Fruit fly (Drosophila melanogaster) whole organism, embryonic: ENCODE results near the gene CG14401.

Experiments
- Adf1 ChIP-seq: fragments of 200-800 bp; sonication (Bioruptor generic); IDR thresholded peaks from 2 replicates; pipeline ENCODE4 v1.3.6; 2022; ENCODE audit warnings: missing biosample characterization, missing genetic modification characterization
- Atf6 ChIP-seq: fragments of 200-800 bp; sonication (Bioruptor generic); IDR thresholded peaks from 2 replicates; pipeline ENCODE4 v1.3.6; 2022; ENCODE audit warnings: missing biosample characterization, missing genetic modification characterization
- BtbVII ChIP-seq: fragments of 200-800 bp; sonication (Bioruptor generic); optimal IDR thresholded peaks from 3 replicates; lab custom pipeline; 2017; ENCODE audit warnings: missing biosample characterization, mild to moderate bottlenecking, missing genetic modification characterization
- CG10209 ChIP-seq: fragments of 200-800 bp; sonication (Bioruptor generic); optimal IDR thresholded peaks from 3 replicates; lab custom pipeline; 2017; ENCODE audit warnings: missing biosample characterization, mild to moderate bottlenecking, missing genetic modification characterization, missing genetic modification reagents
- CG10959 ChIP-seq: fragments of 200-800 bp; sonication (Bioruptor generic); IDR thresholded peaks from 2 replicates; pipeline ENCODE4 v1.3.6; 2022; ENCODE audit warnings: missing biosample characterization, missing genetic modification characterization
- CG11398 ChIP-seq: fragments of 200-800 bp; sonication (Bioruptor generic); optimal IDR thresholded peaks from 2 replicates; lab custom pipeline; 2016; ENCODE audit warnings: missing biosample characterization, missing genetic modification characterization
- CG12155 ChIP-seq: fragments of 200-800 bp; sonication (Bioruptor generic); optimal IDR thresholded peaks from 3 replicates; lab custom pipeline; 2016; ENCODE audit warnings: missing biosample characterization, missing genetic modification characterization
- CG12391 ChIP-seq: fragments of 200-800 bp; sonication (Bioruptor generic); optimal IDR thresholded peaks from 3 replicates; lab custom pipeline; 2018; ENCODE audit warnings: missing biosample characterization, mild to moderate bottlenecking, missing genetic modification characterization, moderate library complexity
- CG14441 ChIP-seq: fragments of 200-800 bp; sonication (Bioruptor generic); IDR thresholded peaks from 2 replicates; pipeline ENCODE4 v1.3.6; 2022; ENCODE audit warnings: missing biosample characterization, missing genetic modification characterization
- CG15011 ChIP-seq: fragments of 200-800 bp; sonication (Bioruptor generic); optimal IDR thresholded peaks from 3 replicates; lab custom pipeline; 2018; ENCODE audit warnings: missing biosample characterization, mild to moderate bottlenecking, missing genetic modification characterization
- CG1647 ChIP-seq: fragments of 200-800 bp; sonication (Bioruptor generic); optimal IDR thresholded peaks from 3 replicates; lab custom pipeline; 2016; ENCODE audit warnings: missing biosample characterization, missing genetic modification characterization
- CG18262 ChIP-seq: fragments of 200-800 bp; optimal IDR thresholded peaks from 3 replicates; lab custom pipeline; 2019; ENCODE audit warnings: missing biosample characterization, mild to moderate bottlenecking, missing genetic modification characterization, moderate library complexity
- CG18476 ChIP-seq: fragments of 200-800 bp; sonication (Bioruptor generic); optimal IDR thresholded peaks from 2 replicates; lab custom pipeline; 2016; ENCODE audit warnings: missing biosample characterization, mild to moderate bottlenecking, missing genetic modification characterization
- CG18599 ChIP-seq: fragments of 200-800 bp; sonication (Bioruptor generic); optimal IDR thresholded peaks from 3 replicates; lab custom pipeline; 2017; ENCODE audit warnings: missing biosample characterization, missing genetic modification characterization, mild to moderate bottlenecking, moderate library complexity, missing genetic modification reagents
- CG31441 ChIP-seq: fragments of 200-800 bp; sonication (Bioruptor generic); IDR thresholded peaks from 2 replicates; pipeline ENCODE4 v1.3.6; 2022; ENCODE audit warnings: missing biosample characterization, missing genetic modification characterization
- CG3838 ChIP-seq: fragments of 200-800 bp; sonication (Bioruptor generic); optimal IDR thresholded peaks from 3 replicates; lab custom pipeline; 2016; ENCODE audit warnings: missing biosample characterization, missing genetic modification characterization
- CG42726 ChIP-seq: fragments of 200-800 bp; sonication (Bioruptor generic); IDR thresholded peaks from 2 replicates; pipeline ENCODE4 v1.3.6; 2022; ENCODE audit warnings: missing biosample characterization, missing genetic modification characterization; ENCODE audit not compliant: partially characterized antibody
- CG43689 ChIP-seq: fragments of 200-800 bp; sonication (Bioruptor generic); IDR thresholded peaks from 2 replicates; pipeline ENCODE4 v1.3.6; 2022; ENCODE audit warnings: missing biosample characterization, missing genetic modification characterization
- CG5953 ChIP-seq: fragments of 200-800 bp; sonication (Bioruptor generic); IDR thresholded peaks from 2 replicates; pipeline ENCODE4 v1.3.6; 2022; ENCODE audit warnings: missing biosample characterization, missing genetic modification characterization
- CG7556 ChIP-seq: fragments of 200-800 bp; sonication (Bioruptor generic); optimal IDR thresholded peaks from 2 replicates; lab custom pipeline; 2017; ENCODE audit warnings: missing biosample characterization, mild to moderate bottlenecking, missing genetic modification characterization
- CG8281 ChIP-seq: fragments of 200-800 bp; sonication (Bioruptor generic); optimal IDR thresholded peaks from 2 replicates; lab custom pipeline; 2018; ENCODE audit warnings: missing biosample characterization, mild to moderate bottlenecking, missing genetic modification characterization, moderate library complexity
- CG8765 ChIP-seq: fragments of 200-800 bp; sonication (Bioruptor generic); IDR thresholded peaks from 2 replicates; pipeline ENCODE4 v1.3.6; 2022; ENCODE audit warnings: missing biosample characterization, missing genetic modification characterization
- CG9797 ChIP-seq: fragments of 200-800 bp; sonication (Bioruptor generic); optimal IDR thresholded peaks from 3 replicates; lab custom pipeline; 2018; ENCODE audit warnings: missing biosample characterization, mild to moderate bottlenecking, missing genetic modification characterization
- CHES-1-like ChIP-seq: fragments of 200-800 bp; sonication (Bioruptor generic); optimal IDR thresholded peaks from 2 replicates; lab custom pipeline; 2016; ENCODE audit warnings: missing biosample characterization, missing genetic modification characterization
- Drgx ChIP-seq: fragments of 200-800 bp; sonication (Bioruptor generic); IDR thresholded peaks from 2 replicates; pipeline ENCODE4 v1.3.6; 2022; ENCODE audit warnings: missing biosample characterization, missing genetic modification characterization
- E2f2 ChIP-seq: fragments of 200-800 bp; sonication (Bioruptor generic); IDR thresholded peaks from 2 replicates; pipeline ENCODE4 v1.3.6; 2022; ENCODE audit warnings: missing biosample characterization, missing genetic modification characterization
- ERR ChIP-seq: fragments of 200-800 bp; sonication (Bioruptor generic); optimal IDR thresholded peaks from 2 replicates; lab custom pipeline; 2016; ENCODE audit warnings: missing biosample characterization, missing genetic modification characterization
- HLH3B ChIP-seq: fragments of 200-800 bp; sonication (Bioruptor generic); IDR thresholded peaks from 2 replicates; pipeline ENCODE4 v1.3.6; 2022; ENCODE audit warnings: missing biosample characterization, missing genetic modification characterization
- Myb ChIP-seq: fragments of 200-800 bp; sonication (Bioruptor generic); optimal IDR thresholded peaks from 2 replicates; lab custom pipeline; 2016; ENCODE audit warnings: missing biosample characterization, missing genetic modification characterization
- NFAT ChIP-seq: fragments of 200-800 bp; sonication (Bioruptor generic); IDR thresholded peaks from 2 replicates; pipeline ENCODE4 v1.3.6; 2022; ENCODE audit warnings: missing biosample characterization, missing genetic modification characterization
- Spps ChIP-seq: fragments of 200-800 bp; sonication (Bioruptor generic); optimal IDR thresholded peaks from 2 replicates; lab custom pipeline; 2018; ENCODE audit warnings: missing biosample characterization, mild to moderate bottlenecking, missing genetic modification characterization
- Ssrp ChIP-seq: fragments of 200-800 bp; sonication (Bioruptor generic); optimal IDR thresholded peaks from 2 replicates; lab custom pipeline; 2018; ENCODE audit warnings: missing biosample characterization, mild to moderate bottlenecking, missing genetic modification characterization, moderate library complexity
- Taf1 ChIP-seq: fragments of 200-800 bp; sonication (Bioruptor generic); IDR thresholded peaks from 2 replicates; pipeline ENCODE4 v1.3.6; 2022; ENCODE audit warnings: missing biosample characterization, missing genetic modification characterization
- ab ChIP-seq: fragments of 200-800 bp; sonication (Bioruptor generic); optimal IDR thresholded peaks from 2 replicates; lab custom pipeline; 2016; ENCODE audit warnings: missing biosample characterization, missing genetic modification characterization
- bab2 ChIP-seq: fragments of 200-800 bp; sonication (Bioruptor generic); optimal IDR thresholded peaks from 2 replicates; lab custom pipeline; 2016; ENCODE audit warnings: missing biosample characterization, missing genetic modification characterization
- disco-r ChIP-seq: fragments of 200-800 bp; sonication (Bioruptor generic); optimal IDR thresholded peaks from 2 replicates; lab custom pipeline; 2016; ENCODE audit warnings: missing biosample characterization, missing genetic modification characterization
- esg ChIP-seq: fragments of 200-800 bp; sonication (Bioruptor generic); conservative IDR thresholded peaks from 2 replicates; pipeline ENCODE4 v1.3.6; 2022; ENCODE audit warnings: missing biosample characterization, missing genetic modification characterization
- exex ChIP-seq: fragments of 200-800 bp; sonication (Bioruptor generic); optimal IDR thresholded peaks from 4 replicates; lab custom pipeline; 2018; ENCODE audit warnings: missing biosample characterization, mild to moderate bottlenecking, missing genetic modification characterization, moderate library complexity
- eyg ChIP-seq: fragments of 200-800 bp; sonication (Bioruptor generic); optimal IDR thresholded peaks from 3 replicates; lab custom pipeline; 2016; ENCODE audit warnings: missing biosample characterization, missing genetic modification characterization
- gem ChIP-seq: fragments of 200-800 bp; sonication (Bioruptor generic); optimal IDR thresholded peaks from 2 replicates; lab custom pipeline; 2019; ENCODE audit warnings: missing biosample characterization, mild to moderate bottlenecking, missing genetic modification characterization, moderate library complexity
- kay ChIP-seq: fragments of 200-800 bp; sonication (Bioruptor generic); optimal IDR thresholded peaks from 2 replicates; lab custom pipeline; 2016; ENCODE audit warnings: missing biosample characterization, missing genetic modification characterization
- lab ChIP-seq: fragments of 200-800 bp; sonication (Bioruptor generic); optimal IDR thresholded peaks from 3 replicates; lab custom pipeline; 2017; ENCODE audit warnings: missing biosample characterization, missing genetic modification characterization, mild to moderate bottlenecking, moderate library complexity, missing genetic modification reagents
- lilli ChIP-seq: fragments of 200-800 bp; sonication (Bioruptor generic); optimal IDR thresholded peaks from 3 replicates; lab custom pipeline; 2016; ENCODE audit warnings: missing biosample characterization, missing genetic modification characterization
- maf-S ChIP-seq: fragments of 200-800 bp; sonication (Bioruptor generic); optimal IDR thresholded peaks from 2 replicates; lab custom pipeline; 2016; ENCODE audit warnings: missing biosample characterization, missing genetic modification characterization
- prd ChIP-seq, 3 experiments: fragments of >200 bp in 2 of 3; fragments of 200-800 bp in 1 of 3; sonication (Bioruptor generic) in 1 of 3; optimal IDR thresholded peaks in 2 of 3; IDR thresholded peaks in 1 of 3; 2 replicates in 2 of 3; 3 replicates in 1 of 3; pipeline versions ENCODE4 v1.3.6 to Lab custom; 2017 to 2022; ENCODE audit warnings: missing biosample characterization in 1 of 3, missing genetic modification characterization in 1 of 3
- ranshi ChIP-seq: fragments of 200-800 bp; sonication (Bioruptor generic); IDR thresholded peaks from 2 replicates; pipeline ENCODE4 v1.3.6; 2022; ENCODE audit warnings: missing biosample characterization, missing genetic modification characterization
- row ChIP-seq: fragments of 200-800 bp; sonication (Bioruptor generic); IDR thresholded peaks from 3 replicates; pipeline ENCODE4 v1.3.6; 2022; ENCODE audit warnings: missing biosample characterization, missing genetic modification characterization
- sob ChIP-seq: fragments of 200-800 bp; sonication (Bioruptor generic); IDR thresholded peaks from 2 replicates; pipeline ENCODE4 v1.3.6; 2022; ENCODE audit warnings: missing biosample characterization, missing genetic modification characterization
- tio ChIP-seq: fragments of 200-800 bp; sonication (Bioruptor generic); optimal IDR thresholded peaks from 2 replicates; lab custom pipeline; 2017; ENCODE audit warnings: missing biosample characterization, missing genetic modification characterization, inconsistent platforms

The CG14401 gene

DNA sequence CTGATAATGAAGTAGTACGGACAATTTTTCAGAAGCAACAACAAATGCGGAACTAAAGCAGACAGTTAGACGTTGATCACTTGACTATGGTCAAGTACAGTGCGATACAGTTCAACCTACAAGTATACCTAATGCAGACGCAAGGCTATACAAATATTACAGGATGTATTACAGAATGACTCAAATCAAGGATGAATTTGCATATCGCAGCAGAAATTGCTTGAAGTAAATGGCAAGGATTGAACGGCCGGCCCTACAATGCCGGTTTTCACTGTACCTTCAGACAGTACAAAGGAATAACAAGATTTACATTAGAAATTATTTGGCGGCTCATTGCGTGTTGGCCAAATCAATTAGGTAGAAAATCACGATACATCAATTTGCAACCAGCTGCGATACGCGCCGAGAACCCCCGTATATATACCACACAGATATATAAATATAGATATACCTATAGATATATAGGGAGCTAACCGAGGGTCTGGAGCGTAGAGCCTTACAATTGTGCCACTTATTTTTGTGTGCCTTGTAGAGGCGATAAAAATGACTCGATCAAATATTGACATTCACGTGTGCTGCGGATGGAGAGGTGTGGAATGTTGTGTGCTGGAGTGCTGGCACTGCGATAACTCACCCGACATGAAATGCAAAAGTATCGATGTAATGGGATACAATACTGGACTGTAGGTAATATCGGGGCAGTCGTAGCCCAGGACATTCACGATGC is 11.9 kb downstream of the CG14401 start (continued):
- no peak for TF ChIP-seq prd (optimal IDR thresholded peaks at IDR 0.05; lab: Kevin White, UChicago)
- peak; percentile 74 for TF ChIP-seq prd (GFP tag; IDR thresholded peaks at IDR 0.05; lab: Robert Waterston, UW)
- no peak for TF ChIP-seq CG8281
- TF ChIP-seq NFAT = peak; percentile 45; the same call in 1 of the 2 replicates
- 0 out of 2 replicates have a peak, but pooled peaks have one; percentile 17 for TF ChIP-seq CG43689
- no peak for TF ChIP-seq CG42726 (GFP tag; lab: Robert Waterston, UW)
- TF ChIP-seq maf-S (GFP tag; lab: Kevin White, UChicago) = no peak
- TF ChIP-seq CG18262 = peak; percentile 13
- peak; percentile 52 for TF ChIP-seq esg (GFP tag; lab: Robert Waterston, UW)
- TF ChIP-seq Myb (GFP tag; lab: Kevin White, UChicago) = peak; percentile 44
- peak; percentile 44 for TF ChIP-seq CG10209 (GFP tag; lab: Kevin White, UChicago)
- no peak for TF ChIP-seq disco-r (GFP tag; lab: Kevin White, UChicago)
- TF ChIP-seq Atf6 = peak; percentile 73
- TF ChIP-seq ab (GFP tag; lab: Kevin White, UChicago) = no peak
- peak; percentile 84 for TF ChIP-seq CG18599
- TF ChIP-seq CG3838 (GFP tag; lab: Kevin White, UChicago) = no peak
- 0 out of 2 replicates have a peak, but pooled peaks have one; percentile 53 for TF ChIP-seq HLH3B (GFP tag; lab: Robert Waterston, UW)
- peak; percentile 45 for TF ChIP-seq Adf1
- TF ChIP-seq BtbVII (GFP tag; lab: Kevin White, UChicago) = no peak
- peak; percentile 9 for TF ChIP-seq CHES-1-like (GFP tag; lab: Kevin White, UChicago)
- peak; percentile 67 for TF ChIP-seq gem
- no peak for TF ChIP-seq CG9797 (GFP tag; lab: Kevin White, UChicago)
- peak; percentile 40; the same call in 1 of the 2 replicates for TF ChIP-seq CG31441 (GFP tag; lab: Robert Waterston, UW)
- 0 out of 2 replicates have a peak, but pooled peaks have one; percentile 29 for TF ChIP-seq E2f2 (GFP tag; lab: Robert Waterston, UW)
- no peak for TF ChIP-seq CG11398 (GFP tag; lab: Kevin White, UChicago)
- TF ChIP-seq ranshi (GFP tag; lab: Robert Waterston, UW) = no peak
- TF ChIP-seq kay = peak; percentile 27
- TF ChIP-seq CG5953 (GFP tag; lab: Robert Waterston, UW) = 0 out of 2 replicates have a peak, but pooled peaks have one; percentile 27
- peak; percentile 48 for TF ChIP-seq CG12155
- peak; percentile 77; the same call in 2 of the 3 replicates for TF ChIP-seq row (GFP tag; lab: Robert Waterston, UW)
- 0 out of 2 replicates have a peak, but pooled peaks have one; percentile 6 for TF ChIP-seq Drgx
- TF ChIP-seq ERR (GFP tag; lab: Kevin White, UChicago) = peak; percentile 50
- TF ChIP-seq lilli (GFP tag; lab: Kevin White, UChicago) = peak; percentile 83
- peak; percentile 32 for TF ChIP-seq CG1647 (GFP tag; lab: Kevin White, UChicago)
- TF ChIP-seq Ssrp (tag; lab: Kevin White, UChicago) = peak; percentile 16
- TF ChIP-seq CG7556 (GFP tag; lab: Kevin White, UChicago) = peak; percentile 60
- TF ChIP-seq lab (GFP tag; lab: Kevin White, UChicago) = peak; percentile 86
- TF ChIP-seq CG12391 = no peak
- peak; percentile 53 for TF ChIP-seq bab2 (GFP tag; lab: Kevin White, UChicago)
- TF ChIP-seq CG10959 (GFP tag; lab: Robert Waterston, UW) = no peak
- TF ChIP-seq tio (GFP tag; lab: Kevin White, UChicago) = no peak
- TF ChIP-seq Spps = no peak
- TF ChIP-seq sob (GFP tag; lab: Robert Waterston, UW) = no peak
- TF ChIP-seq CG18476 (GFP tag; lab: Kevin White, UChicago) = no peak
- TF ChIP-seq CG14441 (GFP tag; lab: Robert Waterston, UW) = 0 out of 2 replicates have a peak, but pooled peaks have one; percentile 55
- TF ChIP-seq exex (tag; lab: Kevin White, UChicago) = peak; percentile 26
- peak; percentile 36; the same call in 1 of the 2 replicates for TF ChIP-seq CG8765 (GFP tag; lab: Robert Waterston, UW)
- TF ChIP-seq CG15011 (GFP tag; lab: Kevin White, UChicago) = peak; percentile 55
- TF ChIP-seq eyg = peak; percentile 5
- TF ChIP-seq Taf1 (GFP tag; lab: Robert Waterston, UW) = peak; percentile 76
